Fruit fly (Drosophila melanogaster) whole organism, embryonic: Measurements from ENCODE around the gene puf.

Source experiments
- ATbp ChIP-seq: fragments of 200-800 bp; sonication (Bioruptor generic); optimal IDR thresholded peaks from 2 replicates; lab custom pipeline; 2017; ENCODE audit warnings: missing biosample characterization, mild to moderate bottlenecking, missing genetic modification characterization, missing genetic modification reagents
- CG4424 ChIP-seq: fragments of 200-800 bp; sonication (Bioruptor generic); optimal IDR thresholded peaks from 3 replicates; lab custom pipeline; 2016; ENCODE audit warnings: missing biosample characterization, missing genetic modification characterization
- CG9609 ChIP-seq: fragments of 200-800 bp; sonication (Bioruptor generic); optimal IDR thresholded peaks from 3 replicates; lab custom pipeline; 2016; ENCODE audit warnings: missing biosample characterization, missing genetic modification characterization
- Dip2 ChIP-seq: fragments of 200-800 bp; sonication (Bioruptor generic); IDR thresholded peaks from 2 replicates; pipeline ENCODE4 v1.3.6; 2022; ENCODE audit warnings: missing biosample characterization, missing genetic modification characterization
- Gug ChIP-seq: fragments of 200-800 bp; sonication (Bioruptor generic); IDR thresholded peaks from 4 replicates; pipeline ENCODE4 v1.3.6; 2022; ENCODE audit warnings: missing biosample characterization, missing genetic modification characterization
- NFAT ChIP-seq: fragments of 200-800 bp; sonication (Bioruptor generic); IDR thresholded peaks from 2 replicates; pipeline ENCODE4 v1.3.6; 2022; ENCODE audit warnings: missing biosample characterization, missing genetic modification characterization
- gsb-n ChIP-seq: fragments of 200-800 bp; sonication (Bioruptor generic); optimal IDR thresholded peaks from 3 replicates; lab custom pipeline; 2018; ENCODE audit warnings: missing biosample characterization, mild to moderate bottlenecking, missing genetic modification characterization
- zf30C ChIP-seq: fragments of 200-800 bp; sonication (Bioruptor generic); optimal IDR thresholded peaks from 3 replicates; lab custom pipeline; 2018; ENCODE audit warnings: missing biosample characterization, mild to moderate bottlenecking, missing genetic modification characterization

dm6 chr3R:24603399-24604131 lies 46.3 kb downstream of the puf start:
- TF ChIP-seq NFAT (GFP tag; lab: Robert Waterston, UW) (no peak), gsb-n (no peak), CG9609 (GFP tag; lab: Kevin White, UChicago) (no peak), zf30C (GFP tag; lab: Kevin White, UChicago) (peak; percentile 45), CG4424 (GFP tag; lab: Kevin White, UChicago) (no peak), ATbp (GFP tag; lab: Kevin White, UChicago) (no peak), Gug (no peak), Dip2 (GFP tag; lab: Robert Waterston, UW) (no peak)
